Fruit fly (Drosophila melanogaster) whole organism, embryonic: ENCODE data around the gene Cipc.

Source experiments
- ATbp ChIP-seq: fragments of 200-800 bp; sonication (Bioruptor generic); optimal IDR thresholded peaks from 2 replicates; lab custom pipeline; 2017; ENCODE audit warnings: missing biosample characterization, mild to moderate bottlenecking, missing genetic modification characterization, missing genetic modification reagents
- Antp ChIP-seq: fragments of 200-800 bp; sonication (Bioruptor generic); optimal IDR thresholded peaks from 3 replicates; lab custom pipeline; 2016; ENCODE audit warnings: missing biosample characterization, missing genetic modification characterization
- BEAF-32 ChIP-seq: fragments of 200-800 bp; sonication (Bioruptor generic); optimal IDR thresholded peaks from 3 replicates; lab custom pipeline; 2017; ENCODE audit warnings: missing biosample characterization, missing genetic modification characterization, mild to moderate bottlenecking, moderate library complexity, missing genetic modification reagents
- CG10274 ChIP-seq: fragments of 200-800 bp; sonication (Bioruptor generic); optimal IDR thresholded peaks from 3 replicates; lab custom pipeline; 2017; ENCODE audit warnings: missing biosample characterization, mild to moderate bottlenecking, missing genetic modification characterization
- CG10431 ChIP-seq: fragments of 200-800 bp; sonication (Bioruptor generic); optimal IDR thresholded peaks from 3 replicates; lab custom pipeline; 2018; ENCODE audit warnings: missing biosample characterization, mild to moderate bottlenecking, missing genetic modification characterization
- CG10654 ChIP-seq: fragments of 200-800 bp; sonication (Bioruptor generic); optimal IDR thresholded peaks from 2 replicates; lab custom pipeline; 2016; ENCODE audit warnings: missing biosample characterization, missing genetic modification characterization
- CG11696 ChIP-seq: fragments of 200-800 bp; sonication (Bioruptor generic); IDR thresholded peaks from 2 replicates; pipeline ENCODE4 v1.3.6; 2022; ENCODE audit warnings: missing biosample characterization, missing genetic modification characterization
- CG12071 ChIP-seq: fragments of 200-800 bp; sonication (Bioruptor generic); optimal IDR thresholded peaks from 3 replicates; lab custom pipeline; 2018; ENCODE audit warnings: missing biosample characterization, mild to moderate bottlenecking, missing genetic modification characterization
- CG12744 ChIP-seq: fragments of 200-800 bp; sonication (Bioruptor generic); optimal IDR thresholded peaks from 2 replicates; lab custom pipeline; 2016; ENCODE audit warnings: missing biosample characterization, missing genetic modification characterization
- CG14014 ChIP-seq: fragments of 200-800 bp; sonication (Bioruptor generic); IDR thresholded peaks from 2 replicates; pipeline ENCODE4 v1.3.6; 2022; ENCODE audit warnings: missing biosample characterization, missing genetic modification characterization
- CG15269 ChIP-seq: fragments of 200-800 bp; sonication (Bioruptor generic); optimal IDR thresholded peaks from 2 replicates; lab custom pipeline; 2018; ENCODE audit warnings: missing biosample characterization, mild to moderate bottlenecking, missing genetic modification characterization, moderate library complexity
- CG17612 ChIP-seq: fragments of 200-800 bp; sonication (Bioruptor generic); IDR thresholded peaks from 2 replicates; pipeline ENCODE4 v1.3.6; 2022; ENCODE audit warnings: missing biosample characterization, missing genetic modification characterization
- CG17829 ChIP-seq: fragments of 200-800 bp; optimal IDR thresholded peaks from 2 replicates; lab custom pipeline; 2019; ENCODE audit warnings: missing biosample characterization, mild to moderate bottlenecking, missing genetic modification characterization, moderate library complexity
- CG31224 ChIP-seq: fragments of 200-800 bp; sonication (Bioruptor generic); IDR thresholded peaks from 2 replicates; pipeline ENCODE4 v1.3.6; 2022; ENCODE audit warnings: missing biosample characterization, missing genetic modification characterization
- CG32772 ChIP-seq: fragments of 200-800 bp; sonication (Bioruptor generic); IDR thresholded peaks from 2 replicates; pipeline ENCODE4 v1.3.6; 2022; ENCODE audit warnings: missing biosample characterization, missing genetic modification characterization
- CG4854 ChIP-seq: fragments of 200-800 bp; sonication (Bioruptor generic); optimal IDR thresholded peaks from 2 replicates; lab custom pipeline; 2016; ENCODE audit warnings: missing biosample characterization, missing genetic modification characterization, inconsistent platforms
- CG7786 ChIP-seq: fragments of 200-800 bp; sonication (Bioruptor generic); optimal IDR thresholded peaks from 2 replicates; lab custom pipeline; 2016; ENCODE audit warnings: missing biosample characterization, missing genetic modification characterization
- CG7839 ChIP-seq: fragments of 200-800 bp; sonication (Bioruptor generic); optimal IDR thresholded peaks from 3 replicates; lab custom pipeline; 2018; ENCODE audit warnings: missing biosample characterization, mild to moderate bottlenecking, missing genetic modification characterization, moderate library complexity
- CG9932 ChIP-seq: fragments of 200-800 bp; sonication (Bioruptor generic); IDR thresholded peaks from 2 replicates; pipeline ENCODE4 v1.3.6; 2022; ENCODE audit warnings: missing biosample characterization, missing genetic modification characterization
- CoRest ChIP-seq: fragments of 200-800 bp; sonication (Bioruptor generic); optimal IDR thresholded peaks from 3 replicates; lab custom pipeline; 2018; ENCODE audit warnings: missing biosample characterization, mild to moderate bottlenecking, missing genetic modification characterization, moderate library complexity
- Deaf1 ChIP-seq: fragments of 200-800 bp; optimal IDR thresholded peaks from 3 replicates; lab custom pipeline; 2019; ENCODE audit warnings: missing biosample characterization, mild to moderate bottlenecking, missing genetic modification characterization, moderate library complexity
- Doc2 ChIP-seq: fragments of 200-800 bp; sonication (Bioruptor generic); IDR thresholded peaks from 2 replicates; pipeline ENCODE4 v1.3.6; 2022; ENCODE audit warnings: missing biosample characterization, missing genetic modification characterization
- Eip74EF ChIP-seq, 2 experiments: fragments of 200-800 bp in 1 of 2; fragments of >200 bp in 1 of 2; sonication (Bioruptor generic) in 1 of 2; optimal IDR thresholded peaks; 2 replicates each; lab custom pipeline; 2017 to 2019; ENCODE audit warnings: missing biosample characterization in 2 of 2, missing genetic modification characterization in 2 of 2, mild to moderate bottlenecking in 1 of 2, moderate library complexity in 1 of 2
- Gug ChIP-seq: fragments of 200-800 bp; sonication (Bioruptor generic); IDR thresholded peaks from 4 replicates; pipeline ENCODE4 v1.3.6; 2022; ENCODE audit warnings: missing biosample characterization, missing genetic modification characterization
- HLH4C ChIP-seq: fragments of 200-800 bp; sonication (Bioruptor generic); IDR thresholded peaks from 3 replicates; pipeline ENCODE4 v1.3.6; 2022; ENCODE audit warnings: missing biosample characterization, missing genetic modification characterization; ENCODE audit not compliant: partially characterized antibody
- HLH54F ChIP-seq: fragments of 200-800 bp; sonication (Bioruptor generic); optimal IDR thresholded peaks from 3 replicates; lab custom pipeline; 2016; ENCODE audit warnings: missing biosample characterization, missing genetic modification characterization
- Hmr ChIP-seq: fragments of 200-800 bp; sonication (Bioruptor generic); optimal IDR thresholded peaks from 3 replicates; lab custom pipeline; 2017; ENCODE audit warnings: mild to moderate bottlenecking, missing biosample characterization, missing genetic modification reagents, missing genetic modification characterization
- Kr ChIP-seq: fragments of 200-800 bp; sonication (Bioruptor generic); optimal IDR thresholded peaks from 2 replicates; lab custom pipeline; 2017; ENCODE audit warnings: missing biosample characterization, mild to moderate bottlenecking, missing genetic modification characterization
- Lhr ChIP-seq: fragments of 200-800 bp; sonication (Bioruptor generic); optimal IDR thresholded peaks from 3 replicates; lab custom pipeline; 2017; ENCODE audit warnings: mild to moderate bottlenecking, missing biosample characterization, missing genetic modification reagents, missing genetic modification characterization
- NC2β ChIP-seq: fragments of 200-800 bp; sonication (Bioruptor generic); optimal IDR thresholded peaks from 2 replicates; lab custom pipeline; 2016; ENCODE audit warnings: missing biosample characterization, missing genetic modification characterization
- Neu2 ChIP-seq: fragments of 200-800 bp; sonication (Bioruptor generic); optimal IDR thresholded peaks from 3 replicates; lab custom pipeline; 2016; ENCODE audit warnings: missing biosample characterization, missing genetic modification characterization, borderline replicate concordance
- NfI ChIP-seq: fragments of 200-800 bp; sonication (Bioruptor generic); optimal IDR thresholded peaks from 3 replicates; lab custom pipeline; 2018; ENCODE audit warnings: missing biosample characterization, mild to moderate bottlenecking, missing genetic modification characterization, moderate library complexity
- Sox100B ChIP-seq: fragments of 200-800 bp; sonication (Bioruptor generic); optimal IDR thresholded peaks from 3 replicates; lab custom pipeline; 2018; ENCODE audit warnings: missing biosample characterization, mild to moderate bottlenecking, missing genetic modification characterization
- Sry-β ChIP-seq: fragments of 200-800 bp; sonication (Bioruptor generic); optimal IDR thresholded peaks from 2 replicates; lab custom pipeline; 2018; ENCODE audit warnings: missing biosample characterization, mild to moderate bottlenecking, missing genetic modification characterization, moderate library complexity
- chm ChIP-seq: fragments of 200-800 bp; sonication (Bioruptor generic); IDR thresholded peaks from 2 replicates; pipeline ENCODE4 v1.3.6; 2022; ENCODE audit warnings: missing biosample characterization, missing genetic modification characterization
- disco-r ChIP-seq: fragments of 200-800 bp; sonication (Bioruptor generic); optimal IDR thresholded peaks from 2 replicates; lab custom pipeline; 2016; ENCODE audit warnings: missing biosample characterization, missing genetic modification characterization
- fd96Cb ChIP-seq: fragments of 200-800 bp; sonication (Bioruptor generic); optimal IDR thresholded peaks from 2 replicates; lab custom pipeline; 2018; ENCODE audit warnings: missing biosample characterization, mild to moderate bottlenecking, missing genetic modification characterization, moderate library complexity
- ftz-f1 ChIP-seq: fragments of 200-800 bp; sonication (Bioruptor generic); optimal IDR thresholded peaks from 2 replicates; lab custom pipeline; 2016; ENCODE audit warnings: missing biosample characterization, missing genetic modification characterization
- gem ChIP-seq: fragments of 200-800 bp; sonication (Bioruptor generic); optimal IDR thresholded peaks from 2 replicates; lab custom pipeline; 2019; ENCODE audit warnings: missing biosample characterization, mild to moderate bottlenecking, missing genetic modification characterization, moderate library complexity
- gt ChIP-seq: fragments of 200-800 bp; sonication (Bioruptor generic); IDR thresholded peaks from 2 replicates; pipeline ENCODE4 v1.3.6; 2022; ENCODE audit warnings: missing biosample characterization, missing genetic modification characterization
- her ChIP-seq: fragments of 200-800 bp; sonication (Bioruptor generic); optimal IDR thresholded peaks from 2 replicates; lab custom pipeline; 2016; ENCODE audit warnings: missing biosample characterization, missing genetic modification characterization
- hth ChIP-seq: fragments of >200 bp; optimal IDR thresholded peaks from 2 replicates; lab custom pipeline; 2017; ENCODE audit warnings: inconsistent platforms
- inv ChIP-seq: fragments of 200-800 bp; sonication (Bioruptor generic); IDR thresholded peaks from 2 replicates; pipeline ENCODE4 v1.3.6; 2022; ENCODE audit warnings: missing biosample characterization, missing genetic modification characterization; ENCODE audit not compliant: partially characterized antibody
- lmd ChIP-seq: fragments of 200-800 bp; sonication (Bioruptor generic); IDR thresholded peaks from 2 replicates; pipeline ENCODE4 v1.3.6; 2022; ENCODE audit warnings: missing biosample characterization, missing genetic modification characterization
- mam ChIP-seq: fragments of 200-800 bp; sonication (Bioruptor generic); optimal IDR thresholded peaks from 3 replicates; lab custom pipeline; 2016; ENCODE audit warnings: missing biosample characterization, missing genetic modification characterization
- nerfin-2 ChIP-seq: fragments of 200-800 bp; sonication (Bioruptor generic); IDR thresholded peaks from 2 replicates; pipeline ENCODE4 v1.3.6; 2022; ENCODE audit warnings: missing biosample characterization, missing genetic modification characterization; ENCODE audit not compliant: partially characterized antibody
- onecut ChIP-seq: fragments of 200-800 bp; sonication (Bioruptor generic); IDR thresholded peaks from 2 replicates; pipeline ENCODE4 v1.3.6; 2022; ENCODE audit warnings: missing biosample characterization, missing genetic modification characterization
- org-1 ChIP-seq: fragments of 200-800 bp; sonication (Bioruptor generic); optimal IDR thresholded peaks from 2 replicates; lab custom pipeline; 2017; ENCODE audit warnings: missing biosample characterization, missing genetic modification characterization
- sens-2 ChIP-seq: fragments of 200-800 bp; sonication (Bioruptor generic); IDR thresholded peaks from 2 replicates; pipeline ENCODE4 v1.3.6; 2022; ENCODE audit warnings: missing biosample characterization, missing genetic modification characterization
- shn ChIP-seq: fragments of 200-800 bp; sonication (Bioruptor generic); optimal IDR thresholded peaks from 3 replicates; lab custom pipeline; 2016; ENCODE audit warnings: missing biosample characterization, missing genetic modification characterization
- slou ChIP-seq: fragments of 200-800 bp; sonication (Bioruptor generic); optimal IDR thresholded peaks from 3 replicates; lab custom pipeline; 2016; ENCODE audit warnings: missing biosample characterization, missing genetic modification characterization
- tap ChIP-seq: fragments of 200-800 bp; optimal IDR thresholded peaks from 3 replicates; lab custom pipeline; 2019; ENCODE audit warnings: missing biosample characterization, mild to moderate bottlenecking, missing genetic modification characterization, moderate library complexity

Gene Cipc

dm6 chr3R:26121108-26121507 is 14.4 kb downstream of the Cipc start (continued):
- TF ChIP-seq gt (no peak), lmd (GFP tag; lab: Robert Waterston, UW) (peak; percentile 51; the same call in 1 of the 2 replicates), chm (GFP tag; lab: Robert Waterston, UW) (no peak), CG4854 (GFP tag; lab: Kevin White, UChicago) (no peak), sens-2 (GFP tag; lab: Robert Waterston, UW) (no peak), tap (tag; lab: Kevin White, UChicago) (peak; percentile 19), CG11696 (GFP tag; lab: Robert Waterston, UW) (no peak), onecut (GFP tag; lab: Robert Waterston, UW) (no peak), CG10654 (no peak), NfI (peak; percentile 16), CG17612 (GFP tag; lab: Robert Waterston, UW) (no peak), HLH4C (GFP tag; lab: Robert Waterston, UW) (no peak), CG17829 (tag; lab: Kevin White, UChicago) (no peak), CG12071 (no peak), CG9932 (GFP tag; lab: Robert Waterston, UW) (peak; percentile 60), CoRest (peak; percentile 58), Kr (GFP tag; lab: Kevin White, UChicago) (no peak), CG12744 (GFP tag; lab: Kevin White, UChicago) (no peak), CG14014 (GFP tag; lab: Robert Waterston, UW) (peak; percentile 37; the same call in 1 of the 2 replicates), Sry-β (GFP tag; lab: Kevin White, UChicago) (no peak), CG10274 (peak; percentile 25), Antp (GFP tag; lab: Kevin White, UChicago) (no peak), fd96Cb (no peak), slou (GFP tag; lab: Kevin White, UChicago) (peak; percentile 27), ftz-f1 (GFP tag; lab: Kevin White, UChicago) (no peak), mam (peak; percentile 38), CG7786 (GFP tag; lab: Kevin White, UChicago) (peak; percentile 29), Hmr (GFP tag; lab: Kevin White, UChicago) (peak; percentile 78), CG7839 (tag; lab: Kevin White, UChicago) (peak; percentile 62), disco-r (GFP tag; lab: Kevin White, UChicago) (no peak), Gug (GFP tag; lab: Robert Waterston, UW) (no peak), Lhr (GFP tag; lab: Kevin White, UChicago) (no peak), hth (lab: Kevin White, UChicago) (no peak), nerfin-2 (GFP tag; lab: Robert Waterston, UW) (no peak), shn (GFP tag; lab: Kevin White, UChicago) (no peak), Doc2 (GFP tag; lab: Robert Waterston, UW) (no peak), Sox100B (GFP tag; lab: Kevin White, UChicago) (no peak), NC2β (GFP tag; lab: Kevin White, UChicago) (no peak), ATbp (GFP tag; lab: Kevin White, UChicago) (no peak), CG15269 (tag; lab: Kevin White, UChicago) (peak; percentile 56), BEAF-32 (GFP tag; lab: Kevin White, UChicago) (no peak), org-1 (GFP tag; lab: Kevin White, UChicago) (peak; percentile 17), inv (GFP tag; lab: Robert Waterston, UW) (no peak), her (GFP tag; lab: Kevin White, UChicago) (no peak), CG10431 (no peak), HLH54F (no peak), CG31224 (GFP tag; lab: Robert Waterston, UW) (no peak), CG32772 (GFP tag; lab: Robert Waterston, UW) (no peak), Neu2 (GFP tag; lab: Kevin White, UChicago) (no peak), gem (tag; lab: Kevin White, UChicago) (peak; percentile 63), Eip74EF (GFP tag; optimal IDR thresholded peaks at IDR 0.05; lab: Kevin White, UChicago) (no peak), Deaf1 (tag; lab: Kevin White, UChicago) (no peak)
